Worm (Caenorhabditis elegans): ENCODE data around the gene spe-17.

DNA sequence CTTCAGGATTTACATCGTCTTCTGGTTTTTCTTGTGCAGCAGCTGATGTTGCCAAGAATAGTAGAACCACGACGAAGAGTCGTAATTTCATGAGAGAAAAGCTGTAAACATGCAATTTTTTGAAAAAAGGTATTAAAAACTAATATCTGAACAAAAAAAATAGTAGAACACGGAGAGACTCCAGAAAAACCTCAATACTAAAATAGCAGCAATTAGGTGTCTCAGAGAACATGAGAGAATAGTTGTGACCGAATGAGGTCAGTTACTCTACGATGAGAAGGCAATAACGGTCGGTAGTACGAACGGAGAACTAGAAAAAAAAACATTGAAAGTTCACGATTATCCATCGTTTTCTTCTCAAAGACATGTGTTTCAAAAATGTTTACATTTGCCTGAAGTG lies 15.9 kb downstream of the spe-17 start, which contains the start of gene tgn-38:
- TF ChIP-seq F13H6.1 (tag; optimal IDR thresholded peaks at IDR 0.05) (no peak), Y22D7AL.16 (tag; optimal IDR thresholded peaks at IDR 0.05) (no peak), mec-3 (tag; optimal IDR thresholded peaks at IDR 0.05; ENCODE audit: borderline replicate concordance) (no peak), odd-2 (tag; optimal IDR thresholded peaks at IDR 0.05) (no peak), ama-1 (optimal IDR thresholded peaks at IDR 0.05) (no peak), ceh-2 (tag; optimal IDR thresholded peaks at IDR 0.05) (no peak), ceh-22 (tag; optimal IDR thresholded peaks at IDR 0.05) (no peak), fkh-10 (GFP tag; optimal IDR thresholded peaks at IDR 0.05) (no peak), unc-86 (tag; optimal IDR thresholded peaks at IDR 0.05) (no peak), tbx-2 (tag; optimal IDR thresholded peaks at IDR 0.05) (no peak)
